Worm (Caenorhabditis elegans) whole organism, mixed stage, embryonic: Measurements from ENCODE around the gene C03G6.6.

ENCODE experiments used
- M03D4.4 ChIP-seq: sonication (generic microtip); optimal IDR thresholded peaks from 2 replicates; lab custom pipeline; 2017; ENCODE audit warnings: mild to moderate bottlenecking, missing genetic modification characterization, missing compliant biosample characterization
- bed-3 ChIP-seq: fragments of 200-800 bp; sonication (Bioruptor generic); optimal IDR thresholded peaks from 3 replicates; lab custom pipeline; 2018; ENCODE audit warnings: mild to moderate bottlenecking, missing genetic modification characterization, moderate library complexity, missing compliant biosample characterization
- blmp-1 ChIP-seq: fragments of 150-350 bp; optimal IDR thresholded peaks from 2 replicates; lab custom pipeline; 2014; ENCODE audit warnings: missing biosample characterization, missing genetic modification characterization
- ceh-39 ChIP-seq: fragments of 150-350 bp; optimal IDR thresholded peaks from 2 replicates; lab custom pipeline; 2014; ENCODE audit warnings: missing biosample characterization, missing genetic modification characterization
- ceh-43 ChIP-seq: fragments of 200-800 bp; sonication (Bioruptor generic); optimal IDR thresholded peaks from 2 replicates; lab custom pipeline; 2018; ENCODE audit warnings: mild to moderate bottlenecking, missing genetic modification characterization, moderate library complexity, missing compliant biosample characterization
- ceh-83 ChIP-seq: fragments of 200-800 bp; sonication (Bioruptor generic); optimal IDR thresholded peaks from 2 replicates; lab custom pipeline; 2018; ENCODE audit warnings: mild to moderate bottlenecking, missing genetic modification characterization, missing compliant biosample characterization
- ces-1 ChIP-seq: fragments of 150-350 bp; optimal IDR thresholded peaks from 2 replicates; lab custom pipeline; 2014; ENCODE audit warnings: missing biosample characterization, missing genetic modification reagents, missing genetic modification characterization
- elt-1 ChIP-seq: sonication (generic microtip); optimal IDR thresholded peaks from 2 replicates; lab custom pipeline; 2017; ENCODE audit warnings: missing genetic modification characterization, mild to moderate bottlenecking, missing compliant biosample characterization, antibody characterized with exemption, moderate library complexity, borderline replicate concordance; ENCODE audit not compliant: insufficient read depth
- flh-1 ChIP-seq: fragments of 200-800 bp; sonication (Bioruptor generic); optimal IDR thresholded peaks from 2 replicates; lab custom pipeline; 2018; ENCODE audit warnings: mild to moderate bottlenecking, missing genetic modification characterization, moderate library complexity, missing compliant biosample characterization
- ham-2 ChIP-seq: fragments of 200-800 bp; sonication (Bioruptor generic); optimal IDR thresholded peaks from 2 replicates; lab custom pipeline; 2018; ENCODE audit warnings: mild to moderate bottlenecking, missing genetic modification characterization, missing compliant biosample characterization
- lin-32 ChIP-seq: fragments of 200-800 bp; sonication (Bioruptor generic); optimal IDR thresholded peaks from 2 replicates; lab custom pipeline; 2018; ENCODE audit warnings: mild to moderate bottlenecking, missing genetic modification characterization, missing compliant biosample characterization
- lsy-2 ChIP-seq: fragments of 150-350 bp; optimal IDR thresholded peaks from 2 replicates; lab custom pipeline; 2014; ENCODE audit warnings: missing biosample characterization, missing genetic modification characterization
- mep-1 ChIP-seq: fragments of 150-350 bp; optimal IDR thresholded peaks from 2 replicates; lab custom pipeline; 2017; ENCODE audit warnings: missing biosample characterization, missing genetic modification reagents, missing genetic modification characterization, inconsistent platforms
- mls-2 ChIP-seq: sonication (generic microtip); optimal IDR thresholded peaks from 2 replicates; lab custom pipeline; 2016; ENCODE audit warnings: mild to moderate bottlenecking, missing genetic modification characterization, moderate library complexity, missing compliant biosample characterization
- nhr-12 ChIP-seq: fragments of 150-350 bp; optimal IDR thresholded peaks from 2 replicates; lab custom pipeline; 2014; ENCODE audit warnings: missing biosample characterization, missing genetic modification characterization
- nhr-237 ChIP-seq: fragments of 150-350 bp; optimal IDR thresholded peaks from 2 replicates; lab custom pipeline; 2014; ENCODE audit warnings: missing biosample characterization, missing genetic modification characterization
- nhr-28 ChIP-seq: fragments of 150-350 bp; optimal IDR thresholded peaks from 2 replicates; lab custom pipeline; 2014; ENCODE audit warnings: missing biosample characterization, missing genetic modification characterization
- nhr-76 ChIP-seq: sonication (generic microtip); optimal IDR thresholded peaks from 2 replicates; lab custom pipeline; 2017; ENCODE audit warnings: missing biosample characterization, missing genetic modification characterization
- sem-2 ChIP-seq: fragments of 200-800 bp; sonication (Bioruptor generic); optimal IDR thresholded peaks from 2 replicates; lab custom pipeline; 2018; ENCODE audit warnings: mild to moderate bottlenecking, missing genetic modification characterization, missing compliant biosample characterization
- tbx-8 ChIP-seq: fragments of 200-800 bp; sonication (Bioruptor generic); optimal IDR thresholded peaks from 2 replicates; lab custom pipeline; 2018; ENCODE audit warnings: mild to moderate bottlenecking, missing genetic modification characterization, moderate library complexity, missing compliant biosample characterization
- unc-120 ChIP-seq: sonication (generic microtip); optimal IDR thresholded peaks from 2 replicates; lab custom pipeline; 2017; ENCODE audit warnings: missing genetic modification characterization, missing compliant biosample characterization; ENCODE audit not compliant: poor library complexity, severe bottlenecking
- unc-39 ChIP-seq: fragments of 150-350 bp; optimal IDR thresholded peaks from 2 replicates; lab custom pipeline; 2014; ENCODE audit warnings: missing biosample characterization, missing genetic modification characterization
- unc-62 ChIP-seq: fragments of 150-350 bp; optimal IDR thresholded peaks from 2 replicates; lab custom pipeline; 2014; ENCODE audit warnings: missing biosample characterization, missing genetic modification reagents, missing genetic modification characterization
- zip-8 ChIP-seq: fragments of 150-350 bp; optimal IDR thresholded peaks from 2 replicates; lab custom pipeline; 2014; ENCODE audit warnings: missing biosample characterization, missing genetic modification characterization
- ztf-11 ChIP-seq: fragments of 150-350 bp; optimal IDR thresholded peaks from 2 replicates; lab custom pipeline; 2014; ENCODE audit warnings: missing biosample characterization, missing genetic modification characterization

C03G6.6 gene

DNA sequence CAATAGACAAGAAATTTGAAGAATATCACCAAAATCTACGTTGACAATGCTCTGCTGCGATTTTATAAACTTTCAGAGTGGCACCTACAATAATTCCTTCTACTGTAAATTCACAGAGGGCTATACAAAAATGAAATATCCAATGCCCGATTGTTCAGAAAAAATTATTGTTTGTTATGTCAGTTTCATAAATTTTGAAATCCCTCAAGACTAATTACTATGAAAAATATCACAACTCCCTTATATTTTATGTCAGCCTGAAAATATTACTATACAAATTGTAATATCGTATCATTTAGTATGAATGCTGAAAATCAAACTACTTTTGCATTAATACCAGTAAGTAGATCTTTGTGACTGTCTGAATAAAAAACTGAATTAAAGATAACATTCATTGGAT, 43.4 kb downstream of the C03G6.6 start, which contains the start of gene srx-60:
TSS of gene srx-60 (plus strand) at position 301 of the 400 bp plus-strand sequence.
- TF ChIP-seq tbx-8 (GFP tag; lab: Kevin White, UChicago) (no peak), unc-62 (GFP tag; lab: Kevin White, UChicago) (no peak), ces-1 (GFP tag; lab: Kevin White, UChicago) (no peak), ztf-11 (tag; lab: Kevin White, UChicago) (no peak), unc-120 (tag; lab: Kevin White, UChicago) (no peak), bed-3 (GFP tag; lab: Kevin White, UChicago) (no peak), mls-2 (tag; lab: Kevin White, UChicago) (no peak), mep-1 (tag; lab: Kevin White, UChicago) (no peak), nhr-76 (tag; lab: Kevin White, UChicago) (no peak)
- TF ChIP-seq, all 35 proteins: peak for 0

DNA sequence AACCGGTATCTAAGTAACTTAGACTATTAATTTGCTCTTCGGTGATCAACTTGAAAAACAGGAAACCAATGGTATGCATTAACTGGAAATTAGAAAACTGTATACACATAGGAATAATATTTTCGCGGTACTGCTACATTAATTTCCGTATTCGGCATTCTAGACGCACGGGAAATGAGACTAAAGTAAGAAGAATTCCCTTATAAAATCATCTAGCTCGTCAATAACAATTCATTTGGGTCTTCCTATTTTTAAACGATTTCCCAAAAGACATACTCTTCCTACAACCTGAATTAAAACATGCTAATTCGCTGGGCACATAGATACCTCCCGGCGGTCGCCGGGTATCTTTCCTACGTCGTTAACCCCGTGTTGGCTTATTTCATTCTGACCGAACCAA, 45.1 kb downstream of the C03G6.6 start, which contains the start of gene srj-13:
TSS of gene srj-13 (plus strand) at position 301 of the 400 bp plus-strand sequence.
- no peak for TF ChIP-seq unc-39 (tag; lab: Kevin White, UChicago)
- no peak for TF ChIP-seq sem-2 (GFP tag; lab: Kevin White, UChicago)
- no peak for TF ChIP-seq elt-1 (tag; lab: Kevin White, UChicago)
- TF ChIP-seq lin-32: no peak
- TF ChIP-seq M03D4.4: no peak
- no peak for TF ChIP-seq ceh-39
- no peak for TF ChIP-seq ces-1 (GFP tag; lab: Kevin White, UChicago)
- TF ChIP-seq, all 35 proteins: peak for 0

DNA sequence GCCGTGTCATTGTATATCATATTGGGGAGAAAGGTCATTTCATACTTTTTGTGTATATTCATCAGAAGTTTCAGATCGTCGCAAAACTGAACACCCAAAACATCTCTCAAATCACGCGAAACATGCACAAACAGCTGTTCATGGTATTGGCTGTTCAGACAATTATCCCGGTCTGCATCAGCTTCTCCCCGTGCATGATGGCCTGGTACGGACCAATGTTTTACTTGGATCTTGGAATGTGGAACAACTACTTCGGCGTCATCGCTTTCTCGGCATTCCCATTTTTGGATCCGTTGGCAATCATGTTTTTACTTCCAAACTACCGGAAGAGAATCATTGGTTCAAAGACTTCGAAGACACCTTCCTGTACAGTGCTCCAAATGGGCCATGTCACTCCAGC, 46.3 kb downstream of the C03G6.6 start:
- TF ChIP-seq ceh-43 (GFP tag; lab: Kevin White, UChicago): no peak
- no peak for TF ChIP-seq ceh-83
- TF ChIP-seq unc-62 (GFP tag; lab: Kevin White, UChicago): no peak
- no peak for TF ChIP-seq unc-120 (tag; lab: Kevin White, UChicago)
- no peak for TF ChIP-seq nhr-12 (tag; lab: Kevin White, UChicago)
- TF ChIP-seq nhr-76 (tag; lab: Kevin White, UChicago): no peak
- TF ChIP-seq nhr-28: no peak
- TF ChIP-seq lsy-2 (tag; lab: Kevin White, UChicago): no peak
- TF ChIP-seq unc-39 (tag; lab: Kevin White, UChicago): no peak
- TF ChIP-seq zip-8: no peak
- TF ChIP-seq ztf-11 (tag; lab: Kevin White, UChicago): no peak
- no peak for TF ChIP-seq ham-2 (GFP tag; lab: Kevin White, UChicago)
- TF ChIP-seq, all 35 proteins: peak for 0

DNA sequence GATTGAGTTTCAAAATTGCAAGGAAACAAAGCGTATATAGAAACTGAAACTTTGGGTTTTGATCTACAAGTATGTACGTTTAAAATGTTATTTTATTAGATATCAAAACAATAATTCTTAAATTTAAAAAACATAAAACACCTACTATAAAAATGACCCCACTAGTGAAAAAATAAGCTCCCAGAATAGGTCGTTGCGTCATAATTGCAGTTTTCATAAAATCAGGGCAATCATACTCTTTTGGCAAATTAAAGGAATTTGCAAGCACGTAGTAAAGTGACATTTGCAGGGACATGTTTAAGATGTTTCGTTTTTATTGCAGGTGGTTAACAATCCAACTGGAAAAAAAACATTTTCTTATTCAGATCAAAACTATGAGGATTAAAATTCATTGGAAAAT, 51.3 kb downstream of the C03G6.6 start, which contains the start of gene srt-6:
TSS of gene srt-6 (minus strand) at position 295 of the 400 bp plus-strand sequence.
- peak; percentile 91 for TF ChIP-seq zip-8
- no peak for TF ChIP-seq ces-1 (GFP tag; lab: Kevin White, UChicago)
- no peak for TF ChIP-seq blmp-1
- no peak for TF ChIP-seq nhr-237 (tag; lab: Kevin White, UChicago)
- no peak for TF ChIP-seq flh-1 (GFP tag; lab: Kevin White, UChicago)
